Worm (Caenorhabditis elegans) whole organism, young adult: ENCODE data around the gene F26F4.8.

ENCODE experiments used
- D2030.7 ChIP-seq: fragments of 200-800 bp; sonication (Bioruptor generic); IDR thresholded peaks from 2 replicates; pipeline ENCODE4 v1.3.6; 2022; ENCODE audit warnings: missing genetic modification reagents, missing genetic modification characterization, missing compliant biosample characterization
- F23B12.7 ChIP-seq: sonication (generic microtip); optimal IDR thresholded peaks from 2 replicates; lab custom pipeline; 2017; ENCODE audit warnings: missing genetic modification characterization, mild to moderate bottlenecking, missing compliant biosample characterization, antibody characterized with exemption, moderate library complexity; ENCODE audit not compliant: insufficient read depth
- F57A8.1 ChIP-seq: fragments of 200-800 bp; sonication (Bioruptor generic); optimal IDR thresholded peaks from 2 replicates; lab custom pipeline; 2018; ENCODE audit warnings: mild to moderate bottlenecking, missing genetic modification characterization, moderate library complexity, missing compliant biosample characterization
- K11D2.4 ChIP-seq: fragments of 200-800 bp; sonication (Bioruptor generic); IDR thresholded peaks from 2 replicates; pipeline ENCODE4 v1.3.6; 2022; ENCODE audit warnings: missing genetic modification reagents, missing genetic modification characterization, missing compliant biosample characterization
- K12H6.12 ChIP-seq: fragments of 200-800 bp; sonication (Bioruptor generic); optimal IDR thresholded peaks from 2 replicates; lab custom pipeline; 2018; ENCODE audit warnings: mild to moderate bottlenecking, missing genetic modification characterization, missing compliant biosample characterization
- Y53F4B.3 ChIP-seq: fragments of 200-800 bp; sonication (Bioruptor generic); IDR thresholded peaks from 2 replicates; pipeline ENCODE4 v1.3.6; 2022; ENCODE audit warnings: missing genetic modification reagents, missing genetic modification characterization, missing compliant biosample characterization
- Y53G8AR.9 ChIP-seq: fragments of 200-800 bp; sonication (Bioruptor generic); conservative IDR thresholded peaks from 2 replicates; pipeline ENCODE4 v1.3.6; 2022; ENCODE audit warnings: missing genetic modification reagents, missing genetic modification characterization, missing compliant biosample characterization
- Y56A3A.18 ChIP-seq: fragments of 200-800 bp; sonication (Bioruptor generic); IDR thresholded peaks from 2 replicates; pipeline ENCODE4 v1.3.6; 2022; ENCODE audit warnings: missing genetic modification reagents, missing genetic modification characterization, missing compliant biosample characterization
- athp-1 ChIP-seq: sonication (generic microtip); optimal IDR thresholded peaks from 2 replicates; lab custom pipeline; 2017; ENCODE audit warnings: mild to moderate bottlenecking, missing genetic modification characterization, missing compliant biosample characterization
- attf-5 ChIP-seq: fragments of 200-800 bp; sonication (Bioruptor generic); optimal IDR thresholded peaks from 2 replicates; lab custom pipeline; 2018; ENCODE audit warnings: mild to moderate bottlenecking, missing genetic modification characterization, missing compliant biosample characterization
- bed-1 ChIP-seq: fragments of 200-800 bp; sonication (Bioruptor generic); IDR thresholded peaks from 2 replicates; pipeline ENCODE4 v1.3.6; 2022; ENCODE audit warnings: missing genetic modification reagents, missing genetic modification characterization, missing compliant biosample characterization
- bed-2 ChIP-seq: fragments of 200-800 bp; sonication (Bioruptor generic); IDR thresholded peaks from 2 replicates; pipeline ENCODE4 v1.3.6; 2022; ENCODE audit warnings: missing genetic modification reagents, missing genetic modification characterization, missing compliant biosample characterization
- cebp-1 ChIP-seq, 2 experiments: fragments of 200-800 bp in 1 of 2; sonication (Bioruptor generic) in 1 of 2; sonication (generic microtip) in 1 of 2; IDR thresholded peaks in 1 of 2; optimal IDR thresholded peaks in 1 of 2; 2 replicates each; pipeline versions ENCODE4 v1.3.6 to Lab custom; 2017 to 2022; ENCODE audit warnings: missing compliant biosample characterization in 2 of 2, missing genetic modification characterization in 2 of 2, mild to moderate bottlenecking in 1 of 2, missing genetic modification reagents in 1 of 2, moderate library complexity in 1 of 2
- dpl-1 ChIP-seq: fragments of 150-350 bp; optimal IDR thresholded peaks from 2 replicates; lab custom pipeline; 2014; ENCODE audit warnings: missing biosample characterization, missing genetic modification reagents, missing genetic modification characterization
- efl-1 ChIP-seq: fragments of 150-350 bp; optimal IDR thresholded peaks from 2 replicates; lab custom pipeline; 2014; ENCODE audit warnings: missing biosample characterization, missing genetic modification reagents, missing genetic modification characterization
- egl-44 ChIP-seq: fragments of 200-800 bp; sonication (Bioruptor generic); IDR thresholded peaks from 2 replicates; pipeline ENCODE4 v1.3.6; 2022; ENCODE audit warnings: missing genetic modification reagents, missing genetic modification characterization, missing compliant biosample characterization
- egrh-3 ChIP-seq: fragments of 200-800 bp; sonication (Bioruptor generic); IDR thresholded peaks from 2 replicates; pipeline ENCODE4 v1.3.6; 2022; ENCODE audit warnings: missing genetic modification reagents, missing genetic modification characterization, missing compliant biosample characterization
- ekl-4 ChIP-seq: fragments of 200-800 bp; sonication (Bioruptor generic); IDR thresholded peaks from 2 replicates; pipeline ENCODE4 v1.3.6; 2022; ENCODE audit warnings: missing genetic modification reagents, missing genetic modification characterization, missing compliant biosample characterization
- ets-4 ChIP-seq: fragments of 200-800 bp; sonication (Bioruptor generic); optimal IDR thresholded peaks from 2 replicates; lab custom pipeline; 2018; ENCODE audit warnings: mild to moderate bottlenecking, missing genetic modification characterization, missing compliant biosample characterization
- fkh-3 ChIP-seq: sonication (generic microtip); optimal IDR thresholded peaks from 2 replicates; lab custom pipeline; 2016; ENCODE audit warnings: mild to moderate bottlenecking, missing genetic modification characterization, missing compliant biosample characterization
- hmg-1.2 ChIP-seq: fragments of 200-800 bp; sonication (Bioruptor generic); IDR thresholded peaks from 2 replicates; pipeline ENCODE4 v1.3.6; 2022; ENCODE audit warnings: missing genetic modification reagents, missing genetic modification characterization, missing compliant biosample characterization
- hsf-1 ChIP-seq: fragments of 200-800 bp; sonication (Bioruptor generic); IDR thresholded peaks from 2 replicates; pipeline ENCODE4 v1.3.6; 2022; ENCODE audit warnings: missing genetic modification reagents, missing genetic modification characterization, missing compliant biosample characterization
- lir-1 ChIP-seq: fragments of 200-800 bp; sonication (Bioruptor generic); conservative IDR thresholded peaks from 2 replicates; pipeline ENCODE4 v1.3.6; 2022; ENCODE audit warnings: missing genetic modification reagents, missing genetic modification characterization, missing compliant biosample characterization
- lsl-1 ChIP-seq: fragments of 200-800 bp; sonication (Bioruptor generic); optimal IDR thresholded peaks from 2 replicates; lab custom pipeline; 2018; ENCODE audit warnings: mild to moderate bottlenecking, missing genetic modification characterization, moderate library complexity, missing compliant biosample characterization
- madf-6 ChIP-seq: fragments of 200-800 bp; sonication (Bioruptor generic); IDR thresholded peaks from 2 replicates; pipeline ENCODE4 v1.3.6; 2022; ENCODE audit warnings: missing genetic modification reagents, missing genetic modification characterization, missing compliant biosample characterization
- mes-4 ChIP-seq: sonication (generic microtip); optimal IDR thresholded peaks from 2 replicates; lab custom pipeline; 2016; ENCODE audit warnings: missing genotype, missing genetic modification characterization, missing compliant biosample characterization
- nfya-2 ChIP-seq: fragments of 200-800 bp; sonication (Bioruptor generic); IDR thresholded peaks from 2 replicates; pipeline ENCODE4 v1.3.6; 2022; ENCODE audit warnings: missing genetic modification reagents, missing genetic modification characterization, missing compliant biosample characterization
- nfyb-1 ChIP-seq: fragments of 200-800 bp; sonication (Bioruptor generic); IDR thresholded peaks from 2 replicates; pipeline ENCODE4 v1.3.6; 2022; ENCODE audit warnings: missing genetic modification reagents, missing genetic modification characterization, missing compliant biosample characterization
- pbrm-1 ChIP-seq: fragments of 200-800 bp; sonication (Bioruptor generic); IDR thresholded peaks from 2 replicates; pipeline ENCODE4 v1.3.6; 2022; ENCODE audit warnings: missing genetic modification reagents, missing genetic modification characterization, missing compliant biosample characterization
- pha-4 ChIP-seq: fragments of 150-350 bp; sonication (generic microtip); optimal IDR thresholded peaks from 2 replicates; lab custom pipeline; 2014; ENCODE audit warnings: missing biosample characterization, missing genetic modification reagents, missing genetic modification characterization
- repo-1 ChIP-seq: sonication (generic microtip); optimal IDR thresholded peaks from 2 replicates; lab custom pipeline; 2017; ENCODE audit warnings: mild to moderate bottlenecking, missing genetic modification characterization, missing compliant biosample characterization
- snpc-1.3 ChIP-seq: sonication (generic microtip); optimal IDR thresholded peaks from 2 replicates; lab custom pipeline; 2017; ENCODE audit warnings: missing genetic modification characterization, mild to moderate bottlenecking, missing compliant biosample characterization, antibody characterized with exemption, moderate library complexity, missing genotype, missing genetic modification reagents; ENCODE audit not compliant: insufficient read depth
- tbp1 ChIP-seq: fragments of 200-800 bp; sonication (Bioruptor generic); optimal IDR thresholded peaks from 2 replicates; lab custom pipeline; 2018; ENCODE audit warnings: mild to moderate bottlenecking, missing genetic modification characterization, missing compliant biosample characterization
- zfh-2 ChIP-seq: fragments of 200-800 bp; sonication (Bioruptor generic); conservative IDR thresholded peaks from 2 replicates; pipeline ENCODE4 v1.3.6; 2022; ENCODE audit warnings: missing genetic modification reagents, missing genetic modification characterization, missing compliant biosample characterization
- zim-3 ChIP-seq: sonication (generic microtip); optimal IDR thresholded peaks from 2 replicates; lab custom pipeline; 2017; ENCODE audit warnings: mild to moderate bottlenecking, missing genetic modification characterization, moderate library complexity, missing compliant biosample characterization
- ztf-22 ChIP-seq: fragments of 200-800 bp; sonication (Bioruptor generic); optimal IDR thresholded peaks from 2 replicates; lab custom pipeline; 2018; ENCODE audit warnings: mild to moderate bottlenecking, missing genetic modification characterization, moderate library complexity, missing compliant biosample characterization

Gene F26F4.8

ce11 chrIII:4905405-4905804 lies at the start of gene F26F4.8 (continued):
- TF ChIP-seq fkh-3 (tag; lab: Kevin White, UChicago), result no peak
- TF ChIP-seq nfya-2 (GFP tag; lab: Robert Waterston, UW), result no peak
- TF ChIP-seq ztf-22 (GFP tag; lab: Kevin White, UChicago), result no peak
- no peak for TF ChIP-seq snpc-1.3 (tag; lab: Kevin White, UChicago)
- no peak for TF ChIP-seq dpl-1 (GFP tag; lab: Kevin White, UChicago)

- TF ChIP-seq nfyb-1 (GFP tag; lab: Robert Waterston, UW) (peak; percentile 64; the same call in 1 of the 2 replicates), lir-1 (GFP tag; lab: Robert Waterston, UW) (no peak), pbrm-1 (no peak)
- TF ChIP-seq, all 124 proteins: peak for 1
Observed at ce11 chrIII:4952970-4953369, 47.7 kb upstream of the F26F4.8 start.

ce11 chrIII:4951824-4952223 lies 46.6 kb upstream of the F26F4.8 start, which contains the start of gene flh-2:
TSS of gene flh-2 (plus strand) at chrIII:4952124.
- TF ChIP-seq hmg-1.2 (GFP tag; lab: Robert Waterston, UW) (no peak), zim-3 (tag; lab: Kevin White, UChicago) (no peak), tbp1 (no peak), attf-5 (no peak), bed-2 (no peak), F57A8.1 (no peak), bed-1 (GFP tag; lab: Robert Waterston, UW) (no peak)
- TF ChIP-seq, all 124 proteins: peak for 0

- TF ChIP-seq egrh-3 (GFP tag; lab: Robert Waterston, UW) (peak; percentile 69; the same call in 1 of the 2 replicates), athp-1 (tag; lab: Kevin White, UChicago) (no peak), zfh-2 (GFP tag; lab: Robert Waterston, UW) (peak; percentile 91)
- TF ChIP-seq, all 124 proteins: peak for 2
Observed at ce11 chrIII:4951210-4951609, 45.9 kb upstream of the F26F4.8 start.

ce11 chrIII:4950345-4950744 lies 45.1 kb upstream of the F26F4.8 start:
- no peak for TF ChIP-seq pha-4 (tag; lab: Kevin White, UChicago)
- TF ChIP-seq attf-5, result peak; percentile 13
- peak; percentile 13 for TF ChIP-seq F23B12.7 (tag; lab: Kevin White, UChicago)
- 0 out of 2 replicates have a peak, but pooled peaks have one; percentile 63 for TF ChIP-seq K11D2.4 (GFP tag; lab: Robert Waterston, UW)
- TF ChIP-seq zfh-2 (GFP tag; lab: Robert Waterston, UW), result peak; percentile 88
- peak; percentile 29 for TF ChIP-seq K12H6.12 (tag; lab: Kevin White, UChicago)
- TF ChIP-seq ets-4 (GFP tag; lab: Kevin White, UChicago), result no peak
- TF ChIP-seq cebp-1 (GFP tag; IDR thresholded peaks at IDR 0.05; lab: Robert Waterston, UW), result no peak
- peak; percentile 37 for TF ChIP-seq cebp-1 (tag; optimal IDR thresholded peaks at IDR 0.05; lab: Kevin White, UChicago)

ce11 chrIII:4948631-4949030 lies 43.4 kb upstream of the F26F4.8 start:
- TF ChIP-seq lsl-1 (GFP tag; lab: Kevin White, UChicago) (no peak), egrh-3 (GFP tag; lab: Robert Waterston, UW) (peak; percentile 63; the same call in 1 of the 2 replicates), egl-44 (GFP tag; lab: Robert Waterston, UW) (no peak), hmg-1.2 (GFP tag; lab: Robert Waterston, UW) (peak; percentile 52; the same call in 1 of the 2 replicates), hsf-1 (no peak), repo-1 (tag; lab: Kevin White, UChicago) (no peak), Y56A3A.18 (GFP tag; lab: Robert Waterston, UW) (no peak), madf-6 (GFP tag; lab: Robert Waterston, UW) (peak; percentile 50; the same call in 1 of the 2 replicates), D2030.7 (GFP tag; lab: Robert Waterston, UW) (peak; percentile 25; the same call in 1 of the 2 replicates), efl-1 (GFP tag; lab: Kevin White, UChicago) (peak; percentile 48), zfh-2 (GFP tag; lab: Robert Waterston, UW) (peak; percentile 90), mes-4 (tag; lab: Kevin White, UChicago) (no peak), Y53F4B.3 (no peak), ekl-4 (GFP tag; lab: Robert Waterston, UW) (no peak), Y53G8AR.9 (GFP tag; lab: Robert Waterston, UW) (no peak), nfyb-1 (GFP tag; lab: Robert Waterston, UW) (no peak)
